Worm (Caenorhabditis elegans): Measurements from ENCODE around the gene oac-29.
A peak's percentile ranks its signal among the peaks of the same experiment; 100 is the strongest.

The oac-29 gene

DNA sequence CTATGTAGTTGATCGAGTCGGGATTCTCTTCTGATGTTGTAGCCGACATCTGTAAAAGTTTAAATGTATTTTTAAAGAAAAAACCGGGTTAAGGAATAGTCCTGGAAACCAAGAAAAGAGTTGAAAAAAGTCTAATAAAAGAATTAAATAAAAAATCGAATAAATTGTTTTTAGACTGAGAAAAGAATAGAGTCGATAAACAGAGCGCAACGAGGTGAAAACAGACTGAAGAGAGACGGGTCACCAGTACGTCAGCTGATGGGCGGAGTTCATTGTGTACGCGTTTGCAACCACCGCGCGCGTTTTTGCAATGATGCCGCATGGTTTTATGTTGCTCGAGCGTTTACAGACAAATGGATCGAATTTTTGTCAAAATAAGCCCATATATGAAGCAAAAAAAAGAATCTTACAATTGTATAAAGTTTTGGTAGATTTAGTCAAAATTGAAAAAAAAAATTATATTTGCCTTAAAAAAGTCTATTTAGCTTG is 4.2 kb downstream of the oac-29 start, which contains the start of gene atg-18 (continued):
- no peak for TF ChIP-seq lin-38 (GFP tag; IDR thresholded peaks at IDR 0.05)
- no peak for TF ChIP-seq saeg-2 (GFP tag; IDR thresholded peaks at IDR 0.05)
- TF ChIP-seq F10B5.3 (tag; optimal IDR thresholded peaks at IDR 0.05) = no peak
- TF ChIP-seq nhr-41 (GFP tag; IDR thresholded peaks at IDR 0.05) = no peak
- TF ChIP-seq dmd-6 (GFP tag; IDR thresholded peaks at IDR 0.05) = peak; percentile 76
- no peak for TF ChIP-seq daf-12 (tag; optimal IDR thresholded peaks at IDR 0.05)
- no peak for TF ChIP-seq ztf-7 (tag; optimal IDR thresholded peaks at IDR 0.05)
- TF ChIP-seq spr-3 (GFP tag; optimal IDR thresholded peaks at IDR 0.05) = no peak
- no peak for TF ChIP-seq F26F4.8 (GFP tag; conservative IDR thresholded peaks at IDR 0.05)
- peak; percentile 56; the same call in 1 of the 2 replicates for TF ChIP-seq ceh-20 (GFP tag; IDR thresholded peaks at IDR 0.05)
- no peak for TF ChIP-seq lin-1 (GFP tag; IDR thresholded peaks at IDR 0.05)
- peak in 1 of 2 experiments; percentile 47 for TF ChIP-seq unc-62 (GFP tag; optimal IDR thresholded peaks at IDR 0.05 in 1 of 2)
- TF ChIP-seq unc-62 (tag; optimal IDR thresholded peaks at IDR 0.05) = no peak
- TF ChIP-seq jun-1 (tag; optimal IDR thresholded peaks at IDR 0.05) = no peak
- TF ChIP-seq zip-2 (tag; optimal IDR thresholded peaks at IDR 0.05) = no peak
- TF ChIP-seq hlh-11 (tag; optimal IDR thresholded peaks at IDR 0.05) = peak; percentile 97
- TF ChIP-seq ceh-82 (tag; optimal IDR thresholded peaks at IDR 0.05) = no peak
- TF ChIP-seq daf-19 (GFP tag; conservative IDR thresholded peaks at IDR 0.05) = no peak
- no peak for TF ChIP-seq ctbp-1 (GFP tag; IDR thresholded peaks at IDR 0.05)
- TF ChIP-seq mxl-3 (GFP tag; optimal IDR thresholded peaks at IDR 0.05) = peak; percentile 70
- TF ChIP-seq nhr-48 (tag; optimal IDR thresholded peaks at IDR 0.05) = peak; percentile 81
- no peak for TF ChIP-seq ceh-44 (GFP tag; IDR thresholded peaks at IDR 0.05)
- peak; percentile 22 for TF ChIP-seq nhr-25 (tag; optimal IDR thresholded peaks at IDR 0.05; ENCODE audit: borderline replicate concordance, insufficient read depth)
- TF ChIP-seq pqm-1 (tag; optimal IDR thresholded peaks at IDR 0.05) = no peak
- TF ChIP-seq lir-3 (tag; optimal IDR thresholded peaks at IDR 0.05) = no peak
- no peak for TF ChIP-seq ztf-11 (tag; optimal IDR thresholded peaks at IDR 0.05)

- TF ChIP-seq ama-1 (optimal IDR thresholded peaks at IDR 0.05) = peak; percentile 36
- peak; percentile 88 for TF ChIP-seq aha-1 (tag)
- TF ChIP-seq ZK546.5 (tag; optimal IDR thresholded peaks at IDR 0.05) = no peak
- TF ChIP-seq duxl-1 (tag; optimal IDR thresholded peaks at IDR 0.05; ENCODE audit: poor library complexity) = peak; percentile 15
- TF ChIP-seq tra-1 (GFP tag; IDR thresholded peaks at IDR 0.05) = no peak
- no peak for TF ChIP-seq F26F4.8 (GFP tag; conservative IDR thresholded peaks at IDR 0.05)
- no peak for TF ChIP-seq ceh-20 (GFP tag; IDR thresholded peaks at IDR 0.05)
- peak in 1 of 2 experiments; percentile 12 for TF ChIP-seq lsy-2 (tag; optimal IDR thresholded peaks at IDR 0.05)
- no peak for TF ChIP-seq ZK337.2 (GFP tag; IDR thresholded peaks at IDR 0.05)
- no peak for TF ChIP-seq lim-7 (GFP tag; IDR thresholded peaks at IDR 0.05)
These were observed 6.4 kb downstream of the oac-29 start, which contains the start of gene F41E6.12 for ce11 chrV:8629029-8629428. TSS of gene F41E6.12 (minus strand) at chrV:8629129.

ce11 chrV:8627580-8627979 is 7.9 kb downstream of the oac-29 start:
- no peak for TF ChIP-seq saeg-2 (GFP tag; IDR thresholded peaks at IDR 0.05)
- TF ChIP-seq unc-62 (GFP tag; optimal IDR thresholded peaks at IDR 0.05 in 1 of 2) = peak in 1 of 2 experiments; percentile 93
- no peak for TF ChIP-seq unc-62 (tag; optimal IDR thresholded peaks at IDR 0.05)
- TF ChIP-seq spr-3 (GFP tag; optimal IDR thresholded peaks at IDR 0.05) = no peak

ce11 chrV:8626406-8626805 is 9.1 kb downstream of the oac-29 start:
- TF ChIP-seq jun-1 (tag; optimal IDR thresholded peaks at IDR 0.05) (no peak), Y75B8A.6 (GFP tag; IDR thresholded peaks at IDR 0.05) (no peak), unc-62 (GFP tag; optimal IDR thresholded peaks at IDR 0.05 in 1 of 2) (peak in 1 of 2 experiments; percentile 50), unc-62 (tag; optimal IDR thresholded peaks at IDR 0.05) (no peak), ama-1 (optimal IDR thresholded peaks at IDR 0.05) (no peak), ceh-20 (GFP tag; IDR thresholded peaks at IDR 0.05) (peak; percentile 61; the same call in 1 of the 2 replicates), R02D3.7 (tag; optimal IDR thresholded peaks at IDR 0.05) (no peak), nhr-10 (tag; optimal IDR thresholded peaks at IDR 0.05) (no peak)
